Fruit fly (Drosophila melanogaster): ENCODE results near the gene tal-2A.
A peak's percentile ranks its signal among the peaks of the same experiment; 100 is the strongest.

tal-2A gene

dm6 chr3R:13793105-13793978 lies 19.6 kb upstream of the tal-2A start (continued):
- TF ChIP-seq CG7556 (GFP tag; optimal IDR thresholded peaks at IDR 0.05) = no peak
- TF ChIP-seq CoRest (tag; optimal IDR thresholded peaks at IDR 0.05) = peak; percentile 13
- no peak; the same call in 2 of the 3 replicates for TF ChIP-seq ken (GFP tag; IDR thresholded peaks at IDR 0.05)
- TF ChIP-seq Atf3 (GFP tag; optimal IDR thresholded peaks at IDR 0.05) = no peak
- no peak for TF ChIP-seq mam (GFP tag; optimal IDR thresholded peaks at IDR 0.05)
- TF ChIP-seq CG10209 (GFP tag; optimal IDR thresholded peaks at IDR 0.05) = peak; percentile 25
- TF ChIP-seq CG9876 (GFP tag; optimal IDR thresholded peaks at IDR 0.05) = no peak
- no peak for TF ChIP-seq Sry-β (GFP tag; optimal IDR thresholded peaks at IDR 0.05)
- no peak; the same call in 2 of the 3 replicates for TF ChIP-seq B-H1 (GFP tag; IDR thresholded peaks at IDR 0.05)
- no peak for TF ChIP-seq CG6791 (GFP tag; IDR thresholded peaks at IDR 0.05; ENCODE audit: partially characterized antibody)
- TF ChIP-seq gem (tag; optimal IDR thresholded peaks at IDR 0.05) = peak; percentile 73
- peak; percentile 10 for TF ChIP-seq Asciz (GFP tag; optimal IDR thresholded peaks at IDR 0.05)
- TF ChIP-seq CG30431 (GFP tag; optimal IDR thresholded peaks at IDR 0.05) = no peak
- TF ChIP-seq caup (GFP tag; optimal IDR thresholded peaks at IDR 0.05; ENCODE audit: severe bottlenecking) = no peak
- no peak for TF ChIP-seq CG9817 (tag; optimal IDR thresholded peaks at IDR 0.05)
- no peak for TF ChIP-seq Taf1 (GFP tag; IDR thresholded peaks at IDR 0.05)
- no peak for TF ChIP-seq CG1233 (GFP tag; optimal IDR thresholded peaks at IDR 0.05)
- TF ChIP-seq CTCF (GFP tag; optimal IDR thresholded peaks at IDR 0.05) = no peak
- no peak for TF ChIP-seq Gug (GFP tag; IDR thresholded peaks at IDR 0.05)
- no peak for TF ChIP-seq chm (GFP tag; IDR thresholded peaks at IDR 0.05)
- peak; percentile 35 for TF ChIP-seq CG18262 (tag; optimal IDR thresholded peaks at IDR 0.05)
- no peak for TF ChIP-seq yki (optimal IDR thresholded peaks at IDR 0.05)
- TF ChIP-seq CG1832 (GFP tag; optimal IDR thresholded peaks at IDR 0.05) = no peak
- TF ChIP-seq CG17385 (GFP tag; optimal IDR thresholded peaks at IDR 0.05) = peak; percentile 12
- no peak for TF ChIP-seq bowl (GFP tag; IDR thresholded peaks at IDR 0.05)
- peak; percentile 66 for TF ChIP-seq CG1603 (tag; optimal IDR thresholded peaks at IDR 0.05)
- TF ChIP-seq Xbp1 (GFP tag; optimal IDR thresholded peaks at IDR 0.05) = no peak
- no peak for TF ChIP-seq sisA (GFP tag; IDR thresholded peaks at IDR 0.05)
- no peak for TF ChIP-seq Myb (GFP tag; optimal IDR thresholded peaks at IDR 0.05)
- TF ChIP-seq onecut (GFP tag; IDR thresholded peaks at IDR 0.05) = no peak
- TF ChIP-seq CG33557 (GFP tag; optimal IDR thresholded peaks at IDR 0.05) = no peak
- TF ChIP-seq Hr3 (GFP tag; optimal IDR thresholded peaks at IDR 0.05) = no peak
- no peak for TF ChIP-seq klu (GFP tag; IDR thresholded peaks at IDR 0.05)
- TF ChIP-seq Tbp (GFP tag; optimal IDR thresholded peaks at IDR 0.05) = no peak
- peak; percentile 69 for TF ChIP-seq Xrp1 (GFP tag; IDR thresholded peaks at IDR 0.05)
- TF ChIP-seq Hmx (GFP tag; optimal IDR thresholded peaks at IDR 0.05) = no peak
- no peak for TF ChIP-seq Oaz (GFP tag; IDR thresholded peaks at IDR 0.05)
- TF ChIP-seq Spps (tag; optimal IDR thresholded peaks at IDR 0.05) = peak; percentile 24
- no peak for TF ChIP-seq CG11723 (GFP tag; optimal IDR thresholded peaks at IDR 0.05)
- TF ChIP-seq CG10959 (GFP tag; IDR thresholded peaks at IDR 0.05) = no peak
- no peak for TF ChIP-seq CG12236 (GFP tag; optimal IDR thresholded peaks at IDR 0.05)

Data from whole organism, embryonic.